Worm (Caenorhabditis elegans) whole organism, early embryonic: ENCODE results near the gene sri-31.

Experiments used
- ceh-13 ChIP-seq: fragments of 200-800 bp; sonication (Bioruptor generic); optimal IDR thresholded peaks from 2 replicates; lab custom pipeline; 2018; ENCODE audit warnings: mild to moderate bottlenecking, missing genetic modification characterization, missing compliant biosample characterization
- hmbx-1 ChIP-seq: sonication (generic microtip); optimal IDR thresholded peaks from 2 replicates; lab custom pipeline; 2016; ENCODE audit warnings: mild to moderate bottlenecking, missing genetic modification characterization, missing compliant biosample characterization
- sea-1 ChIP-seq: fragments of 200-800 bp; sonication (Bioruptor generic); conservative IDR thresholded peaks from 2 replicates; pipeline ENCODE4 v1.3.6; 2022; ENCODE audit warnings: missing genetic modification characterization, missing compliant biosample characterization

- TF ChIP-seq hmbx-1 (tag; lab: Kevin White, UChicago), result no peak
- no peak for TF ChIP-seq ceh-13 (GFP tag; lab: Kevin White, UChicago)
- TF ChIP-seq sea-1 (GFP tag; lab: Robert Waterston, UW), result no peak
Observed at ce11 chrII:3054221-3054620, 3.4 kb downstream of the sri-31 start, which contains the start of gene lido-13.
